Worm (Caenorhabditis elegans) whole organism, young adult: ENCODE data around the gene R10E11.5.
A peak's percentile ranks its signal among the peaks of the same experiment; 100 is the strongest.

Experiments
- B0336.3 ChIP-seq: fragments of 200-800 bp; sonication (Bioruptor generic); IDR thresholded peaks from 2 replicates; pipeline ENCODE4 v1.3.6; 2022; ENCODE audit warnings: missing genetic modification characterization, missing compliant biosample characterization
- C17E4.6 ChIP-seq: fragments of 200-800 bp; sonication (Bioruptor generic); IDR thresholded peaks from 2 replicates; pipeline ENCODE4 v1.3.6; 2022; ENCODE audit warnings: missing genetic modification reagents, missing genetic modification characterization, missing compliant biosample characterization
- F23B12.7 ChIP-seq: sonication (generic microtip); optimal IDR thresholded peaks from 2 replicates; lab custom pipeline; 2017; ENCODE audit warnings: missing genetic modification characterization, mild to moderate bottlenecking, missing compliant biosample characterization, antibody characterized with exemption, moderate library complexity; ENCODE audit not compliant: insufficient read depth
- F37B4.10 ChIP-seq: fragments of 200-800 bp; sonication (Bioruptor generic); IDR thresholded peaks from 2 replicates; pipeline ENCODE4 v1.3.6; 2022; ENCODE audit warnings: missing genetic modification characterization, missing compliant biosample characterization
- F39B2.1 ChIP-seq: fragments of 200-800 bp; sonication (Bioruptor generic); IDR thresholded peaks from 2 replicates; pipeline ENCODE4 v1.3.6; 2022; ENCODE audit warnings: missing genetic modification reagents, missing genetic modification characterization, missing compliant biosample characterization
- F52B5.7 ChIP-seq: sonication (generic microtip); optimal IDR thresholded peaks from 2 replicates; lab custom pipeline; 2016; ENCODE audit warnings: mild to moderate bottlenecking, missing genetic modification characterization, missing compliant biosample characterization
- F55B11.4 ChIP-seq: sonication (generic microtip); optimal IDR thresholded peaks from 2 replicates; lab custom pipeline; 2016; ENCODE audit warnings: missing compliant biosample characterization, missing genetic modification characterization, borderline replicate concordance; ENCODE audit not compliant: insufficient read depth
- K11D2.4 ChIP-seq: fragments of 200-800 bp; sonication (Bioruptor generic); IDR thresholded peaks from 2 replicates; pipeline ENCODE4 v1.3.6; 2022; ENCODE audit warnings: missing genetic modification reagents, missing genetic modification characterization, missing compliant biosample characterization
- K12H6.12 ChIP-seq: fragments of 200-800 bp; sonication (Bioruptor generic); optimal IDR thresholded peaks from 2 replicates; lab custom pipeline; 2018; ENCODE audit warnings: mild to moderate bottlenecking, missing genetic modification characterization, missing compliant biosample characterization
- T07F8.4 ChIP-seq: sonication (generic microtip); optimal IDR thresholded peaks from 2 replicates; lab custom pipeline; 2016; ENCODE audit warnings: mild to moderate bottlenecking, missing genetic modification characterization, moderate library complexity, missing compliant biosample characterization
- Y53F4B.3 ChIP-seq: fragments of 200-800 bp; sonication (Bioruptor generic); IDR thresholded peaks from 2 replicates; pipeline ENCODE4 v1.3.6; 2022; ENCODE audit warnings: missing genetic modification reagents, missing genetic modification characterization, missing compliant biosample characterization
- Y67H2A.10 ChIP-seq: fragments of 200-800 bp; sonication (Bioruptor generic); conservative IDR thresholded peaks from 2 replicates; pipeline ENCODE4 v1.3.6; 2022; ENCODE audit warnings: missing genetic modification reagents, missing genetic modification characterization, missing compliant biosample characterization
- Y79H2A.3 ChIP-seq: fragments of 200-800 bp; sonication (Bioruptor generic); conservative IDR thresholded peaks from 2 replicates; pipeline ENCODE4 v1.3.6; 2022; ENCODE audit warnings: missing genetic modification reagents, missing genetic modification characterization, missing compliant biosample characterization
- ama-1 ChIP-seq, 3 experiments: fragments of 150-350 bp in 1 of 3; sonication (generic microtip) in 2 of 3; optimal IDR thresholded peaks; 2 replicates each; lab custom pipeline; 2014 to 2018; ENCODE audit warnings: missing biosample characterization in 2 of 3, missing genetic modification characterization in 2 of 3, missing genetic modification reagents in 2 of 3
- atf-7 ChIP-seq: sonication (generic microtip); optimal IDR thresholded peaks from 2 replicates; lab custom pipeline; 2017; ENCODE audit warnings: mild to moderate bottlenecking, missing genetic modification characterization, missing compliant biosample characterization
- attf-5 ChIP-seq: fragments of 200-800 bp; sonication (Bioruptor generic); optimal IDR thresholded peaks from 2 replicates; lab custom pipeline; 2018; ENCODE audit warnings: mild to moderate bottlenecking, missing genetic modification characterization, missing compliant biosample characterization
- ccch-3 ChIP-seq: fragments of 200-800 bp; sonication (Bioruptor generic); optimal IDR thresholded peaks from 2 replicates; lab custom pipeline; 2018; ENCODE audit warnings: mild to moderate bottlenecking, missing genetic modification characterization, missing compliant biosample characterization
- cebp-1 ChIP-seq, 2 experiments: fragments of 200-800 bp in 1 of 2; sonication (Bioruptor generic) in 1 of 2; sonication (generic microtip) in 1 of 2; IDR thresholded peaks in 1 of 2; optimal IDR thresholded peaks in 1 of 2; 2 replicates each; pipeline versions ENCODE4 v1.3.6 to Lab custom; 2017 to 2022; ENCODE audit warnings: missing compliant biosample characterization in 2 of 2, missing genetic modification characterization in 2 of 2, mild to moderate bottlenecking in 1 of 2, missing genetic modification reagents in 1 of 2, moderate library complexity in 1 of 2
- ceh-100 ChIP-seq: fragments of 200-800 bp; sonication (Bioruptor generic); IDR thresholded peaks from 2 replicates; pipeline ENCODE4 v1.3.6; 2022; ENCODE audit warnings: missing genetic modification reagents, missing genetic modification characterization, missing compliant biosample characterization
- die-1 ChIP-seq: sonication (generic microtip); optimal IDR thresholded peaks from 2 replicates; lab custom pipeline; 2016; ENCODE audit warnings: missing genotype, mild to moderate bottlenecking, missing genetic modification characterization, missing compliant biosample characterization
- dpl-1 ChIP-seq: fragments of 150-350 bp; optimal IDR thresholded peaks from 2 replicates; lab custom pipeline; 2014; ENCODE audit warnings: missing biosample characterization, missing genetic modification reagents, missing genetic modification characterization
- efl-1 ChIP-seq: fragments of 150-350 bp; optimal IDR thresholded peaks from 2 replicates; lab custom pipeline; 2014; ENCODE audit warnings: missing biosample characterization, missing genetic modification reagents, missing genetic modification characterization
- egl-18 ChIP-seq: fragments of 200-800 bp; sonication (Bioruptor generic); IDR thresholded peaks from 2 replicates; pipeline ENCODE4 v1.3.6; 2022; ENCODE audit warnings: missing genetic modification reagents, missing genetic modification characterization, missing compliant biosample characterization
- egrh-3 ChIP-seq: fragments of 200-800 bp; sonication (Bioruptor generic); IDR thresholded peaks from 2 replicates; pipeline ENCODE4 v1.3.6; 2022; ENCODE audit warnings: missing genetic modification reagents, missing genetic modification characterization, missing compliant biosample characterization
- ekl-4 ChIP-seq: fragments of 200-800 bp; sonication (Bioruptor generic); IDR thresholded peaks from 2 replicates; pipeline ENCODE4 v1.3.6; 2022; ENCODE audit warnings: missing genetic modification reagents, missing genetic modification characterization, missing compliant biosample characterization
- fkh-3 ChIP-seq: sonication (generic microtip); optimal IDR thresholded peaks from 2 replicates; lab custom pipeline; 2016; ENCODE audit warnings: mild to moderate bottlenecking, missing genetic modification characterization, missing compliant biosample characterization
- him-1 ChIP-seq: sonication (generic microtip); optimal IDR thresholded peaks from 2 replicates; lab custom pipeline; 2016; ENCODE audit warnings: missing genotype, missing genetic modification reagents, missing genetic modification characterization, missing compliant biosample characterization
- hlh-12 ChIP-seq: sonication (generic microtip); optimal IDR thresholded peaks from 2 replicates; lab custom pipeline; 2016; ENCODE audit warnings: missing genetic modification characterization, missing compliant biosample characterization
- hlh-26 ChIP-seq: fragments of 200-800 bp; sonication (Bioruptor generic); conservative IDR thresholded peaks from 2 replicates; pipeline ENCODE4 v1.3.6; 2022; ENCODE audit warnings: missing genetic modification reagents, missing genetic modification characterization, missing compliant biosample characterization
- hsf-1 ChIP-seq: fragments of 200-800 bp; sonication (Bioruptor generic); IDR thresholded peaks from 2 replicates; pipeline ENCODE4 v1.3.6; 2022; ENCODE audit warnings: missing genetic modification reagents, missing genetic modification characterization, missing compliant biosample characterization
- lag-1 ChIP-seq: fragments of 200-800 bp; sonication (Bioruptor generic); IDR thresholded peaks from 2 replicates; pipeline ENCODE4 v1.3.6; 2022; ENCODE audit warnings: missing genetic modification reagents, missing genetic modification characterization, missing compliant biosample characterization
- let-526 ChIP-seq: fragments of 200-800 bp; sonication (Bioruptor generic); IDR thresholded peaks from 2 replicates; pipeline ENCODE4 v1.3.6; 2022; ENCODE audit warnings: missing genetic modification reagents, missing genetic modification characterization, missing compliant biosample characterization
- lin-35 ChIP-seq, 3 experiments: fragments of 150-350 bp in 2 of 3; sonication (generic microtip) in 1 of 3; optimal IDR thresholded peaks; 2 replicates each; lab custom pipeline; 2014 to 2018; ENCODE audit warnings: missing biosample characterization in 3 of 3, missing genetic modification characterization in 3 of 3, missing genetic modification reagents in 3 of 3
- lin-40 ChIP-seq: sonication (generic microtip); optimal IDR thresholded peaks from 2 replicates; lab custom pipeline; 2016; ENCODE audit warnings: missing genetic modification characterization, mild to moderate bottlenecking, missing compliant biosample characterization, missing genotype, missing genetic modification reagents
- madf-3 ChIP-seq: fragments of 200-800 bp; sonication (Bioruptor generic); IDR thresholded peaks from 2 replicates; pipeline ENCODE4 v1.3.6; 2022; ENCODE audit warnings: missing genetic modification reagents, missing genetic modification characterization, missing compliant biosample characterization
- nfya-1 ChIP-seq: sonication (generic microtip); optimal IDR thresholded peaks from 2 replicates; lab custom pipeline; 2017; ENCODE audit warnings: antibody characterized with exemption, missing compliant biosample characterization, missing genetic modification characterization, borderline replicate concordance; ENCODE audit not compliant: insufficient read depth
- nfya-2 ChIP-seq: fragments of 200-800 bp; sonication (Bioruptor generic); IDR thresholded peaks from 2 replicates; pipeline ENCODE4 v1.3.6; 2022; ENCODE audit warnings: missing genetic modification reagents, missing genetic modification characterization, missing compliant biosample characterization
- nfyb-1 ChIP-seq: fragments of 200-800 bp; sonication (Bioruptor generic); IDR thresholded peaks from 2 replicates; pipeline ENCODE4 v1.3.6; 2022; ENCODE audit warnings: missing genetic modification reagents, missing genetic modification characterization, missing compliant biosample characterization
- nhr-90 ChIP-seq: sonication (generic microtip); optimal IDR thresholded peaks from 2 replicates; lab custom pipeline; 2016; ENCODE audit warnings: missing genotype, mild to moderate bottlenecking, missing genetic modification characterization, missing compliant biosample characterization
- rcor-1 ChIP-seq: fragments of 200-800 bp; sonication (Bioruptor generic); IDR thresholded peaks from 2 replicates; pipeline ENCODE4 v1.3.6; 2022; ENCODE audit warnings: missing genetic modification reagents, missing genetic modification characterization, missing compliant biosample characterization
- snpc-3.4 ChIP-seq: sonication (generic microtip); optimal IDR thresholded peaks from 2 replicates; lab custom pipeline; 2017; ENCODE audit warnings: missing genetic modification characterization, mild to moderate bottlenecking, missing compliant biosample characterization, antibody characterized with exemption, moderate library complexity, missing genotype, missing genetic modification reagents
- somi-1 ChIP-seq: fragments of 200-800 bp; sonication (Bioruptor generic); optimal IDR thresholded peaks from 2 replicates; lab custom pipeline; 2018; ENCODE audit warnings: mild to moderate bottlenecking, missing genetic modification characterization, missing compliant biosample characterization
- sptf-2 ChIP-seq: fragments of 200-800 bp; sonication (Bioruptor generic); optimal IDR thresholded peaks from 2 replicates; lab custom pipeline; 2018; ENCODE audit warnings: mild to moderate bottlenecking, missing genetic modification characterization, missing compliant biosample characterization
- tbp1 ChIP-seq: fragments of 200-800 bp; sonication (Bioruptor generic); optimal IDR thresholded peaks from 2 replicates; lab custom pipeline; 2018; ENCODE audit warnings: mild to moderate bottlenecking, missing genetic modification characterization, missing compliant biosample characterization
- tbx-9 ChIP-seq: sonication (generic microtip); optimal IDR thresholded peaks from 2 replicates; lab custom pipeline; 2016; ENCODE audit warnings: borderline replicate concordance, missing genetic modification characterization, inconsistent platforms, missing compliant biosample characterization
- zim-3 ChIP-seq: sonication (generic microtip); optimal IDR thresholded peaks from 2 replicates; lab custom pipeline; 2017; ENCODE audit warnings: mild to moderate bottlenecking, missing genetic modification characterization, moderate library complexity, missing compliant biosample characterization
- ztf-22 ChIP-seq: fragments of 200-800 bp; sonication (Bioruptor generic); optimal IDR thresholded peaks from 2 replicates; lab custom pipeline; 2018; ENCODE audit warnings: mild to moderate bottlenecking, missing genetic modification characterization, moderate library complexity, missing compliant biosample characterization

The R10E11.5 gene

ce11 chrIII:9745333-9745897 lies 44.0 kb downstream of the R10E11.5 start (continued):
- TF ChIP-seq madf-3 (GFP tag; lab: Robert Waterston, UW) = 0 out of 2 replicates have a peak, but pooled peaks have one; percentile 10
- no peak for TF ChIP-seq ztf-22 (GFP tag; lab: Kevin White, UChicago)
- peak; percentile 60 for TF ChIP-seq hsf-1
- 0 out of 2 replicates have a peak, but pooled peaks have one; percentile 12 for TF ChIP-seq C17E4.6 (GFP tag; lab: Robert Waterston, UW)
- TF ChIP-seq hlh-26 (GFP tag; lab: Robert Waterston, UW) = no peak
- peak; percentile 24; the same call in 1 of the 2 replicates for TF ChIP-seq rcor-1 (GFP tag; lab: Robert Waterston, UW)
- TF ChIP-seq Y67H2A.10 (GFP tag; lab: Robert Waterston, UW) = no peak
- TF ChIP-seq ekl-4 (GFP tag; lab: Robert Waterston, UW) = 0 out of 2 replicates have a peak, but pooled peaks have one; percentile 54
- no peak for TF ChIP-seq T07F8.4 (tag; lab: Kevin White, UChicago)
- no peak for TF ChIP-seq efl-1 (GFP tag; lab: Kevin White, UChicago)
- TF ChIP-seq ceh-100 (GFP tag; lab: Robert Waterston, UW) = 0 out of 2 replicates have a peak, but pooled peaks have one; percentile 11
- TF ChIP-seq egrh-3 (GFP tag; lab: Robert Waterston, UW) = no peak
- no peak for TF ChIP-seq nfya-1 (tag; lab: Kevin White, UChicago)
- TF ChIP-seq nfya-2 (GFP tag; lab: Robert Waterston, UW) = no peak
- no peak for TF ChIP-seq zim-3 (tag; lab: Kevin White, UChicago)
- no peak for TF ChIP-seq somi-1 (GFP tag; lab: Kevin White, UChicago)
- no peak for TF ChIP-seq hlh-12 (tag; lab: Kevin White, UChicago)
- TF ChIP-seq let-526 (GFP tag; lab: Robert Waterston, UW) = no peak
- no peak; the same call in 1 of the 2 replicates for TF ChIP-seq F39B2.1 (GFP tag; lab: Robert Waterston, UW)
- no peak for TF ChIP-seq lin-35 (GFP tag; optimal IDR thresholded peaks at IDR 0.05; lab: Kevin White, UChicago)
- TF ChIP-seq K11D2.4 = 0 out of 2 replicates have a peak, but pooled peaks have one; percentile 27
- no peak for TF ChIP-seq lag-1 (GFP tag; lab: Robert Waterston, UW)
- no peak for TF ChIP-seq F37B4.10 (GFP tag; lab: Robert Waterston, UW)
- no peak for TF ChIP-seq tbx-9
- TF ChIP-seq attf-5 (GFP tag; lab: Kevin White, UChicago) = no peak
- TF ChIP-seq Y79H2A.3 = no peak
- TF ChIP-seq egl-18 (GFP tag; lab: Robert Waterston, UW) = no peak
- TF ChIP-seq B0336.3 = peak; percentile 70
- TF ChIP-seq nfyb-1 (GFP tag; lab: Robert Waterston, UW) = no peak
- no peak for TF ChIP-seq F55B11.4 (tag; lab: Kevin White, UChicago)
- no peak for TF ChIP-seq nhr-90 (tag; lab: Kevin White, UChicago)
- TF ChIP-seq ama-1 (optimal IDR thresholded peaks at IDR 0.05; lab: Kevin White, UChicago) = no peak
- TF ChIP-seq ama-1 (GFP tag; optimal IDR thresholded peaks at IDR 0.05; lab: Kevin White, UChicago) = no peak
- no peak for TF ChIP-seq him-1
- TF ChIP-seq lin-40 = no peak
- no peak for TF ChIP-seq fkh-3 (tag; lab: Kevin White, UChicago)
- no peak for TF ChIP-seq sptf-2 (GFP tag; lab: Kevin White, UChicago)
- TF ChIP-seq Y53F4B.3 (GFP tag; lab: Robert Waterston, UW) = no peak
- no peak for TF ChIP-seq dpl-1 (GFP tag; lab: Kevin White, UChicago)
- no peak for TF ChIP-seq die-1
- TF ChIP-seq snpc-3.4 = no peak
- TF ChIP-seq atf-7 (tag; lab: Kevin White, UChicago) = no peak
- no peak for TF ChIP-seq cebp-1 (GFP tag; IDR thresholded peaks at IDR 0.05; lab: Robert Waterston, UW)
- no peak for TF ChIP-seq cebp-1 (tag; optimal IDR thresholded peaks at IDR 0.05; lab: Kevin White, UChicago)
- TF ChIP-seq tbp1 = peak; percentile 3
- TF ChIP-seq F23B12.7 (tag; lab: Kevin White, UChicago) = no peak
- no peak for TF ChIP-seq ccch-3
- TF ChIP-seq F52B5.7 (tag; lab: Kevin White, UChicago) = peak; percentile 18
- no peak for TF ChIP-seq K12H6.12
